Fruit fly (Drosophila melanogaster) whole organism, embryonic: Measurements from ENCODE around the gene Ykt6.

ENCODE experiments used
- Abd-B ChIP-seq: fragments of 200-800 bp; sonication (Bioruptor generic); optimal IDR thresholded peaks from 2 replicates; lab custom pipeline; 2018; ENCODE audit warnings: missing biosample characterization, mild to moderate bottlenecking, missing genetic modification characterization, moderate library complexity
- Ada2b ChIP-seq: fragments of 200-800 bp; sonication (Bioruptor generic); IDR thresholded peaks from 2 replicates; pipeline ENCODE4 v1.3.6; 2022; ENCODE audit warnings: missing biosample characterization, missing genetic modification characterization
- BEAF-32 ChIP-seq: fragments of 200-800 bp; sonication (Bioruptor generic); optimal IDR thresholded peaks from 3 replicates; lab custom pipeline; 2017; ENCODE audit warnings: missing biosample characterization, missing genetic modification characterization, mild to moderate bottlenecking, moderate library complexity, missing genetic modification reagents
- CG12155 ChIP-seq: fragments of 200-800 bp; sonication (Bioruptor generic); optimal IDR thresholded peaks from 3 replicates; lab custom pipeline; 2016; ENCODE audit warnings: missing biosample characterization, missing genetic modification characterization
- CG12219 ChIP-seq: fragments of 200-800 bp; sonication (Bioruptor generic); optimal IDR thresholded peaks from 3 replicates; lab custom pipeline; 2018; ENCODE audit warnings: missing biosample characterization, mild to moderate bottlenecking, missing genetic modification characterization
- CG12236 ChIP-seq: fragments of 200-800 bp; sonication (Bioruptor generic); optimal IDR thresholded peaks from 2 replicates; lab custom pipeline; 2016; ENCODE audit warnings: missing biosample characterization, missing genetic modification characterization
- CG12942 ChIP-seq: fragments of 200-800 bp; sonication (Bioruptor generic); optimal IDR thresholded peaks from 3 replicates; lab custom pipeline; 2016; ENCODE audit warnings: missing biosample characterization, missing genetic modification characterization
- CG15696 ChIP-seq: fragments of 200-800 bp; sonication (Bioruptor generic); optimal IDR thresholded peaks from 2 replicates; lab custom pipeline; 2019; ENCODE audit warnings: missing biosample characterization, mild to moderate bottlenecking, missing genetic modification characterization, moderate library complexity
- CG17802 ChIP-seq: fragments of 200-800 bp; sonication (Bioruptor generic); optimal IDR thresholded peaks from 2 replicates; lab custom pipeline; 2018; ENCODE audit warnings: missing biosample characterization, mild to moderate bottlenecking, missing genetic modification characterization, moderate library complexity
- CG2889 ChIP-seq: fragments of 200-800 bp; sonication (Bioruptor generic); IDR thresholded peaks from 3 replicates; pipeline ENCODE4 v1.3.6; 2022; ENCODE audit warnings: missing biosample characterization, missing genetic modification characterization
- CG30020 ChIP-seq: fragments of 200-800 bp; optimal IDR thresholded peaks from 2 replicates; lab custom pipeline; 2019; ENCODE audit warnings: missing biosample characterization, mild to moderate bottlenecking, missing genetic modification characterization, moderate library complexity
- CG3407 ChIP-seq: fragments of 200-800 bp; sonication (Bioruptor generic); optimal IDR thresholded peaks from 2 replicates; lab custom pipeline; 2018; ENCODE audit warnings: missing biosample characterization, mild to moderate bottlenecking, missing genetic modification characterization
- CG34376 ChIP-seq: fragments of 200-800 bp; sonication (Bioruptor generic); optimal IDR thresholded peaks from 2 replicates; lab custom pipeline; 2018; ENCODE audit warnings: missing biosample characterization, mild to moderate bottlenecking, missing genetic modification characterization
- CG7271 ChIP-seq: fragments of 200-800 bp; sonication (Bioruptor generic); optimal IDR thresholded peaks from 2 replicates; lab custom pipeline; 2018; ENCODE audit warnings: missing biosample characterization, mild to moderate bottlenecking, missing genetic modification characterization, moderate library complexity
- CG7987 ChIP-seq: fragments of 200-800 bp; sonication (Bioruptor generic); optimal IDR thresholded peaks from 2 replicates; lab custom pipeline; 2018; ENCODE audit warnings: missing biosample characterization, mild to moderate bottlenecking, missing genetic modification characterization, moderate library complexity
- CG8359 ChIP-seq: fragments of 200-800 bp; sonication (Bioruptor generic); optimal IDR thresholded peaks from 2 replicates; lab custom pipeline; 2017; ENCODE audit warnings: missing biosample characterization, mild to moderate bottlenecking, missing genetic modification characterization, borderline replicate concordance
- CG8765 ChIP-seq: fragments of 200-800 bp; sonication (Bioruptor generic); IDR thresholded peaks from 2 replicates; pipeline ENCODE4 v1.3.6; 2022; ENCODE audit warnings: missing biosample characterization, missing genetic modification characterization
- CHES-1-like ChIP-seq: fragments of 200-800 bp; sonication (Bioruptor generic); optimal IDR thresholded peaks from 2 replicates; lab custom pipeline; 2016; ENCODE audit warnings: missing biosample characterization, missing genetic modification characterization
- Deaf1 ChIP-seq: fragments of 200-800 bp; optimal IDR thresholded peaks from 3 replicates; lab custom pipeline; 2019; ENCODE audit warnings: missing biosample characterization, mild to moderate bottlenecking, missing genetic modification characterization, moderate library complexity
- Dek ChIP-seq: fragments of 200-800 bp; sonication (Bioruptor generic); optimal IDR thresholded peaks from 3 replicates; lab custom pipeline; 2019; ENCODE audit warnings: missing biosample characterization, mild to moderate bottlenecking, missing genetic modification characterization, moderate library complexity
- Hr3 ChIP-seq: fragments of 200-800 bp; sonication (Bioruptor generic); optimal IDR thresholded peaks from 3 replicates; lab custom pipeline; 2016; ENCODE audit warnings: missing biosample characterization, missing genetic modification characterization
- NK7.1 ChIP-seq: fragments of 200-800 bp; sonication (Bioruptor generic); optimal IDR thresholded peaks from 3 replicates; lab custom pipeline; 2016; ENCODE audit warnings: missing biosample characterization, missing genetic modification characterization
- Neu2 ChIP-seq: fragments of 200-800 bp; sonication (Bioruptor generic); optimal IDR thresholded peaks from 3 replicates; lab custom pipeline; 2016; ENCODE audit warnings: missing biosample characterization, missing genetic modification characterization, borderline replicate concordance
- Nf-YA ChIP-seq: fragments of 200-800 bp; sonication (Bioruptor generic); IDR thresholded peaks from 2 replicates; pipeline ENCODE4 v1.3.6; 2022; ENCODE audit warnings: missing biosample characterization, missing genetic modification characterization
- Ptx1 ChIP-seq: fragments of 200-800 bp; sonication (Bioruptor generic); IDR thresholded peaks from 2 replicates; pipeline ENCODE4 v1.3.6; 2022; ENCODE audit warnings: missing biosample characterization, missing genetic modification characterization
- Rfx ChIP-seq: fragments of 200-800 bp; sonication (Bioruptor generic); IDR thresholded peaks from 2 replicates; pipeline ENCODE4 v1.3.6; 2022; ENCODE audit warnings: missing biosample characterization, missing genetic modification characterization
- Scr ChIP-seq: fragments of 200-800 bp; sonication (Bioruptor generic); IDR thresholded peaks from 2 replicates; pipeline ENCODE4 v1.3.6; 2022; ENCODE audit warnings: missing biosample characterization, missing genetic modification characterization; ENCODE audit not compliant: partially characterized antibody
- ab ChIP-seq: fragments of 200-800 bp; sonication (Bioruptor generic); optimal IDR thresholded peaks from 2 replicates; lab custom pipeline; 2016; ENCODE audit warnings: missing biosample characterization, missing genetic modification characterization
- abd-A ChIP-seq: fragments of 200-800 bp; sonication (Bioruptor generic); optimal IDR thresholded peaks from 3 replicates; lab custom pipeline; 2019; ENCODE audit warnings: missing biosample characterization, mild to moderate bottlenecking, missing genetic modification characterization, moderate library complexity
- br ChIP-seq: fragments of >200 bp; optimal IDR thresholded peaks from 2 replicates; lab custom pipeline; 2017
- bsh ChIP-seq, 2 experiments: fragments of 200-800 bp; sonication (Bioruptor generic); optimal IDR thresholded peaks; 2 replicates each; lab custom pipeline; 2017 to 2018; ENCODE audit warnings: mild to moderate bottlenecking in 2 of 2, missing biosample characterization in 2 of 2, missing genetic modification characterization in 2 of 2, moderate library complexity in 1 of 2
- croc ChIP-seq: fragments of 200-800 bp; sonication (Bioruptor generic); conservative IDR thresholded peaks from 3 replicates; pipeline ENCODE4 v1.3.6; 2022; ENCODE audit warnings: missing biosample characterization, missing genetic modification characterization
- ewg ChIP-seq: fragments of 200-800 bp; sonication (Bioruptor generic); optimal IDR thresholded peaks from 3 replicates; lab custom pipeline; 2017; ENCODE audit warnings: mild to moderate bottlenecking, missing biosample characterization, missing genetic modification reagents, missing genetic modification characterization
- fd64A ChIP-seq: fragments of 200-800 bp; sonication (Bioruptor generic); optimal IDR thresholded peaks from 3 replicates; lab custom pipeline; 2018; ENCODE audit warnings: missing biosample characterization, mild to moderate bottlenecking, missing genetic modification characterization
- her ChIP-seq: fragments of 200-800 bp; sonication (Bioruptor generic); optimal IDR thresholded peaks from 2 replicates; lab custom pipeline; 2016; ENCODE audit warnings: missing biosample characterization, missing genetic modification characterization
- ind ChIP-seq: fragments of 200-800 bp; sonication (Bioruptor generic); optimal IDR thresholded peaks from 3 replicates; lab custom pipeline; 2016; ENCODE audit warnings: missing biosample characterization, missing genetic modification characterization
- knrl ChIP-seq: fragments of 200-800 bp; sonication (Bioruptor generic); IDR thresholded peaks from 3 replicates; pipeline ENCODE4 v1.3.6; 2022; ENCODE audit warnings: missing biosample characterization, missing genetic modification characterization; ENCODE audit not compliant: partially characterized antibody
- mam ChIP-seq: fragments of 200-800 bp; sonication (Bioruptor generic); optimal IDR thresholded peaks from 3 replicates; lab custom pipeline; 2016; ENCODE audit warnings: missing biosample characterization, missing genetic modification characterization
- onecut ChIP-seq: fragments of 200-800 bp; sonication (Bioruptor generic); IDR thresholded peaks from 2 replicates; pipeline ENCODE4 v1.3.6; 2022; ENCODE audit warnings: missing biosample characterization, missing genetic modification characterization
- run ChIP-seq: fragments of 200-800 bp; sonication (Bioruptor generic); optimal IDR thresholded peaks from 3 replicates; lab custom pipeline; 2018; ENCODE audit warnings: missing biosample characterization, mild to moderate bottlenecking, missing genetic modification characterization
- sim ChIP-seq: fragments of 200-800 bp; sonication (Bioruptor generic); IDR thresholded peaks from 2 replicates; pipeline ENCODE4 v1.3.6; 2022; ENCODE audit warnings: missing biosample characterization, missing genetic modification characterization
- sisA ChIP-seq: fragments of 200-800 bp; sonication (Bioruptor generic); IDR thresholded peaks from 2 replicates; pipeline ENCODE4 v1.3.6; 2022; ENCODE audit warnings: missing biosample characterization, missing genetic modification characterization
- slbo ChIP-seq: fragments of 200-800 bp; sonication (Bioruptor generic); IDR thresholded peaks from 2 replicates; pipeline ENCODE4 v1.3.6; 2022; ENCODE audit warnings: missing biosample characterization, missing genetic modification characterization
- slou ChIP-seq: fragments of 200-800 bp; sonication (Bioruptor generic); optimal IDR thresholded peaks from 3 replicates; lab custom pipeline; 2016; ENCODE audit warnings: missing biosample characterization, missing genetic modification characterization
- stwl ChIP-seq: fragments of 200-800 bp; sonication (Bioruptor generic); optimal IDR thresholded peaks from 3 replicates; lab custom pipeline; 2018; ENCODE audit warnings: missing biosample characterization, mild to moderate bottlenecking, missing genetic modification characterization, moderate library complexity
- sug ChIP-seq: fragments of 200-800 bp; optimal IDR thresholded peaks from 2 replicates; lab custom pipeline; 2019; ENCODE audit warnings: missing biosample characterization, mild to moderate bottlenecking, missing genetic modification characterization, moderate library complexity
- tgo ChIP-seq: fragments of 200-800 bp; sonication (Bioruptor generic); IDR thresholded peaks from 3 replicates; pipeline ENCODE4 v1.3.6; 2022; ENCODE audit warnings: missing biosample characterization, missing genetic modification characterization
- tup ChIP-seq: fragments of 200-800 bp; sonication (Bioruptor generic); optimal IDR thresholded peaks from 2 replicates; lab custom pipeline; 2016; ENCODE audit warnings: missing biosample characterization, mild to moderate bottlenecking, missing genetic modification characterization, moderate library complexity
- usp ChIP-seq: fragments of >200 bp; optimal IDR thresholded peaks from 2 replicates; lab custom pipeline; 2017; ENCODE audit warnings: missing biosample characterization, missing genetic modification characterization
- vfl ChIP-seq: fragments of 200-800 bp; sonication (Bioruptor generic); optimal IDR thresholded peaks from 2 replicates; lab custom pipeline; 2016; ENCODE audit warnings: missing biosample characterization, missing genetic modification characterization

The Ykt6 gene

DNA sequence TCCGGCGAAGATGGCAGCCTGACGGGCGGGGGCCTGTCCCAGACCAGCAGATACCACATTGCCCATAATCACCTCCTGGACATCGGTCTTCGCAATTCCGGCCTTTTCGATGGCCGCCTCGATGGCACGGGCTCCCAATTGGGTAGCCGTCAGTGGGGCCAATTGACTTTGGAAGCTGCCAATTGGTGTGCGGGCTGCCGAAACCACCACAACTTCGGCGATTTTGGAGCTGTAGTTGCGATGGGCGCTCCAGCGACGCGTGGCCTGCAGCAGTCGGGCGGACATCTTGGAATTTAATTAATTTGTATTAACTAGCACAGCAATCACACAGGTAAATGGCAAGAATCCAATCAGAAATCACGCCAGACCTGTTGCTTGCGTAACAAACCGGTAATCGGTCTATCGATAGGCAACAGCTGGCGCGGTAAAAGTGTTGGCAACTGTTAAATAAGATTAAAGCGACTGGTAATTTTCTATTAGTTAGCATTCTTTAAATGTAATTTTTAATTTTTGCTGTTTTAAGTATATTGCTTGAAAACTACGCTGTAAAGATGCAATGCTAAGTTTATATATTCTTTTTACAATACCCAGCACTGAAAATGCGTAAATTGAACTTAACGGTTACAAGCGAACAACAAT is 31.7 kb upstream of the Ykt6 start, which contains the start of gene Acat1 (continued):
- TF ChIP-seq ab (GFP tag; lab: Kevin White, UChicago) (no peak), CG12942 (GFP tag; lab: Kevin White, UChicago) (peak; percentile 12), croc (GFP tag; lab: Robert Waterston, UW) (no peak), CHES-1-like (peak; percentile 31), CG8359 (GFP tag; lab: Kevin White, UChicago) (no peak), CG30020 (tag; lab: Kevin White, UChicago) (no peak), run (tag; lab: Kevin White, UChicago) (no peak), CG7271 (peak; percentile 1), CG12155 (peak; percentile 65), tgo (GFP tag; lab: Robert Waterston, UW) (peak; percentile 51), abd-A (tag; lab: Kevin White, UChicago) (no peak), Rfx (peak; percentile 72), fd64A (GFP tag; lab: Kevin White, UChicago) (no peak), bsh (GFP tag; optimal IDR thresholded peaks at IDR 0.05; lab: Kevin White, UChicago) (peak in 1 of 2 experiments; percentile 64), knrl (GFP tag; lab: Robert Waterston, UW) (peak; percentile 35; the same call in 1 of the 3 replicates), Nf-YA (GFP tag; lab: Robert Waterston, UW) (0 out of 2 replicates have a peak, but pooled peaks have one; percentile 11), CG12219 (GFP tag; lab: Kevin White, UChicago) (no peak), BEAF-32 (peak; percentile 57), CG7987 (peak; percentile 19), onecut (GFP tag; lab: Robert Waterston, UW) (no peak), CG17802 (tag; lab: Kevin White, UChicago) (no peak), CG2889 (GFP tag; lab: Robert Waterston, UW) (no peak), Abd-B (peak; percentile 12), Ptx1 (GFP tag; lab: Robert Waterston, UW) (peak; percentile 72), tup (GFP tag; lab: Kevin White, UChicago) (no peak), usp (GFP tag; lab: Kevin White, UChicago) (no peak), mam (GFP tag; lab: Kevin White, UChicago) (peak; percentile 64), slou (no peak), slbo (GFP tag; lab: Robert Waterston, UW) (peak; percentile 65), Scr (GFP tag; lab: Robert Waterston, UW) (peak; percentile 51), Deaf1 (tag; lab: Kevin White, UChicago) (no peak), Ada2b (GFP tag; lab: Robert Waterston, UW) (no peak), CG3407 (GFP tag; lab: Kevin White, UChicago) (peak; percentile 33), CG12236 (peak; percentile 15), vfl (GFP tag; lab: Kevin White, UChicago) (no peak), ewg (peak; percentile 17), Dek (tag; lab: Kevin White, UChicago) (no peak), her (GFP tag; lab: Kevin White, UChicago) (peak; percentile 14), Neu2 (GFP tag; lab: Kevin White, UChicago) (no peak), sim (GFP tag; lab: Robert Waterston, UW) (no peak), br (no peak), CG34376 (GFP tag; lab: Kevin White, UChicago) (peak; percentile 0), sug (no peak), NK7.1 (GFP tag; lab: Kevin White, UChicago) (peak; percentile 38), ind (GFP tag; lab: Kevin White, UChicago) (peak; percentile 56), CG8765 (GFP tag; lab: Robert Waterston, UW) (no peak), sisA (peak; percentile 51), CG15696 (tag; lab: Kevin White, UChicago) (no peak), Hr3 (GFP tag; lab: Kevin White, UChicago) (peak; percentile 35), stwl (tag; lab: Kevin White, UChicago) (peak; percentile 87)
